Fruit fly (Drosophila melanogaster) ovary, adult (tissue): ENCODE measurements around the gene CG32320.

ENCODE experiments used
- CG17801 ChIP-seq: fragments of 200-800 bp; optimal IDR thresholded peaks from 2 replicates; lab custom pipeline; 2019; ENCODE audit warnings: missing biosample characterization, mild to moderate bottlenecking, missing genetic modification characterization, moderate library complexity; ENCODE audit not compliant: partially characterized antibody

The CG32320 gene

DNA sequence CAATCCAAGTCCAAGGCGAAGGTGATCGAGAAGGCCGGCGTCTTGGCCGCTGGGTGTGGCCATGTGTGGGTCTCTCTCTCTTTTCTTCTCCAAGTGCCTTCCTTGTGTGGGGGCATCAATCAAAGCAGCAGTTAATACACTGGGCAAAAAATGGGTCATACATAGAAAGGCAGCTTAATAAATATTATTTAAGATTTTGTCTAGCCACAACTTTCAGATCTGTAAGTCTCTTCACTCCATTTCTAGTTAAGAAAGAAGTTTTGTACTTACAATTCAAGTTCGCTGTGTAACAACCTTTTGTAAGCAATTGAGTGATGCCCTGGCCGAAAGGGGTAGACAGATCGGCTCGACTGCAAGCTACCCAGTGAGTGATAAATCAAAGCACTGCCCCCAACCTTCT is 9.7 kb downstream of the CG32320 start:
- no peak for TF ChIP-seq CG17801 (GFP tag; lab: Kevin White, UChicago)

dm6 chr3L:1410369-1411107 is 12.2 kb downstream of the CG32320 start, which contains the start of gene CG9168:
TSS of gene CG9168 (plus strand) at chr3L:1411057.
- no peak for TF ChIP-seq CG17801 (GFP tag; lab: Kevin White, UChicago)

- no peak for TF ChIP-seq CG17801 (GFP tag; lab: Kevin White, UChicago)
Observed at dm6 chr3L:1414032-1414431, 15.6 kb downstream of the CG32320 start.

DNA sequence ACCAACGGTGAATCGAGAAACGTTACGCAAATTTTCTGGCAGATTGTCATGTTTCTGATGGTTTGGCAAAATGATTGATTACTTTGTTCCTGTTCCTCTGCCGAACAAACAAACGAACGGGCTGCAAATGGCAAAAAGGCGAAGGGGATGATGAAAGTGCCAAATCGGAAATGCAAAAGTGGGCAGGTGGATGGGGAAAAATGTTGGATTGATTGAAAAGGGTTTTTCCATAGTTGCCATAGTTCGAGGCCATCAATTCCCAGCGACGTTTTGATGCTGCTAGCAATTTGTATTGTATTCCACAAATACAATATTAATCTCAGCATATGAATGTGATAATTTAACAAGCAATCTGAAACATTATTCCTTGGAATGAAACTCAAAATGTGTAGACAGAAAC is 17.5 kb downstream of the CG32320 start, which contains the start of gene FucTD:
Gene FucTD (plus strand): TSS at position 301 of the 400 bp plus-strand sequence.
- no peak for TF ChIP-seq CG17801 (GFP tag; lab: Kevin White, UChicago)

DNA sequence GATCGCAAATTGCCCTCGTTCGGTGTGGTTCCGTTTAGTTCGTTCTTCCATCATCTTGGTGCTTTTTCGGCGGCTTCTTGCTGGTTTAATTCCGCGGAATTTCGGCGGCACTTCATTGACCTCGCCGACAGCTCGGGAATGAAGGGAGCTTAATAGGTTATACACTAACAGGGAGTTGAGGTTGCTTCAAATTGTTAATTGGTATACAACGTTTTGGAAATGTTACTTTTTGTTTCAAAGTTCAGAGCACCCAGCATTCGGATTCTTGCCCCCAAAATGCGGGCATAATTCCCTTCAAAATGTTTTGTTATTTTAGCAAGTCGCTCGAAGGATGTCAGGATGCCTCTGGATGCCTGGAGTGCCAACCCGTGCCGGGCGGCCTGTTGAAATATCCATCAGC is 19.5 kb downstream of the CG32320 start:
- no peak for TF ChIP-seq CG17801 (GFP tag; lab: Kevin White, UChicago)

DNA sequence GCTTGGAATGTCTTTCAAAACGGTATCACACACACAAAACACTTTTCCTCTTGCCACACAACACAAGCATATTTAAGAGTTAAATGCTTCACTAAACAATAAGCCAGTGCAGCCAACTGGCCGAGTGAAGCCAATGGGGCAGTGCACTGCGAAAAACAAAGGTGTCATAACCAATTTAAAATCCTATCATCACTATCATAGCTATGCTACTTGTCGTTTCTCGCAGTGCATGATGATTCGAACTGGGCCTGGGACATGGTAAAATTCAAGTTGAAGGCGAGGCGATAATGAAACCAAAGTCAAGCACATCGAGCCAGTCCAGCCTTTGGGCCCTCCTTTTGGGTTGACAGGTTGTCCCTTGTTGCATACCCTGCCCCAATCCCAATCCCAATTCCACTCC is 20.4 kb downstream of the CG32320 start:
- TF ChIP-seq CG17801 (GFP tag; lab: Kevin White, UChicago): no peak

dm6 chr3L:1419929-1420328 is 21.5 kb downstream of the CG32320 start:
- TF ChIP-seq CG17801 (GFP tag; lab: Kevin White, UChicago): no peak

dm6 chr3L:1420950-1421349 is 22.6 kb downstream of the CG32320 start:
- no peak for TF ChIP-seq CG17801 (GFP tag; lab: Kevin White, UChicago)

dm6 chr3L:1423371-1423770 is 25.0 kb downstream of the CG32320 start, which contains the start of gene CG9173:
TSS of gene CG9173 (minus strand) at chr3L:1423471.
- TF ChIP-seq CG17801 (GFP tag; lab: Kevin White, UChicago): no peak

DNA sequence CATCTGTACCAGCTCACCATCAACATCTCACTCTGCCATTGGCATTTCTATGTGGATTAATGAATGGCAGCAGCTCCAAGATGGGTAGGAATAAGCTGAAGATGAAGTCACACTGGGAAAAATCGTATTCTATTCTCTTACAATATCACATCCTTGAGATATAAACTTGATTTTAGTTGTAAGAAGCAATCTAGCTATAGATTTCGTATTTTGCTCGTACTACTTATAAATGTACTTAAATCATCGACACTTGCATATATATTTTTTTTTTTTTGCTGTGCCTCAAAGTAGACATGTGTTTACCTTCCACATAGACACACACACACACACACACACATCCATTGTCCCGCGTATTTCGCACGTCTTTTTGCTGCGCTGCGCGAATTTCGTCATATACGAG is 26.1 kb downstream of the CG32320 start:
- no peak for TF ChIP-seq CG17801 (GFP tag; lab: Kevin White, UChicago)

DNA sequence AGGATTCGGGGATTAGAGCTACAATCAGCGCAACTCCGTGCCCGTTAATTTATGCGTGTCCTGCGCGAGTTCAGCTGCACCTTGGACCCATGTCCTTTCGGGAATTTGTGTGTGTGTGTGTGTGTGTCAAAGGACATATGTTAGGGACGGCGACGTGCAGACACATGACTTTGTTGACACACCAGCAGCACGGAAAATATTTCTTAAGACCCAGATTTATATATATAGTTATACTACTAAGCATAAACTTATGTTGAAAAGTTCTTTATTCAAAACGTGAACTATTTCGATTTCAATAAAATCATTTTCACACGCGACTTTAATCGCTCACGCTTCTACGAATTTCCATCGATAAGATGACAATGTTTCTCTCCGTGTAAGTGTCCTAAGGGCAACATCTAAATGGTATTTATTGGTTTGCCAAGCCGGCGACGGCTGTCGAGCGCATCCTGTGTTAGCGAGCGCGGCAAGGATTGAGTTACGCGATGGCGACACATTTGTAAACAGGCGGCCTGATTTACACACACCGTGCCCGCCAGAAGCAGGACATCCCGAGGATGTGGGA is 33.2 kb downstream of the CG32320 start:
- TF ChIP-seq CG17801 (GFP tag; lab: Kevin White, UChicago): no peak

DNA sequence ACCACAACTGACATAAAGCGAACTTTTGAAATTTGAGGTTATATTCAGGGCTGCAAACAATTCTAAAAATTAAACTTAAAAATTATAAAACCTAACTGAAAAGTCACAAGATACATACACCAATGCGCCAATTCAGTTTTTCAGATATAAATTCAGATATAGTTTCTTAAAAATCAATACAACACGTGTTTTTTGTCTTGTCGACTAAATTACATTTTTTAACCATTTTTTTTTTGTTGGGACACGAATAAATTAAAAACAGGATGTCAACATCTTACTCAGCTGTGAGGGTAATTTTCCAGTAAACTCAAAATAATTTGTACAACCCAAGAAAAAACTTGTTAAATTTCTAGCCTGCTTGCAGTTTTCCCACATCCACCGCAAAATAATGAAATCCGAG is 39.4 kb downstream of the CG32320 start, which contains the start of gene SA2:
Gene SA2 (minus strand): TSS at position 101 of the 400 bp plus-strand sequence.
- no peak for TF ChIP-seq CG17801 (GFP tag; lab: Kevin White, UChicago)

DNA sequence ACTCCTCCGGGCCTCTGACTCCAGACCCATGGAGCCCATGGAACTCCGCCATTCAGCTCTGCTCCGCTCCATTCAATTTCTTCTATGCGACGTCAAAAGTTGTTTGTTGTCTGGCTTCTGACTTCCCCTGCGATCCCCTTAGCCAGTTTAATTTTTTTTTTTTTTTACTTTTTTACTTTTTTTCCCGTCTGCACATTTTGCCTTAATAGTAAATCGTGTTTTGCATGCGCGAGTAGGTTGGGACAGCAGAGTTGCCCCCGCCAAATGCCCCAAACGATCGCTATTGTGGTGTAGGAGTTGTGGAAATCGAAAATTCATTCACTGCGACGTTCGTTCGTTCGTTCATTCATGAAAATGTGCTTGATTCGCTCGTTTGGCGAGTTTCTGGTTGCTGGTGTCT is 42.6 kb downstream of the CG32320 start:
- TF ChIP-seq CG17801 (GFP tag; lab: Kevin White, UChicago): no peak

- no peak for TF ChIP-seq CG17801 (GFP tag; lab: Kevin White, UChicago)
Observed at dm6 chr3L:1442309-1442708, 43.9 kb downstream of the CG32320 start.

- TF ChIP-seq CG17801 (GFP tag; lab: Kevin White, UChicago): peak; percentile 1
Observed at dm6 chr3L:1442906-1443305, 44.5 kb downstream of the CG32320 start.
